Worm (Caenorhabditis elegans): ENCODE measurements around the gene uev-2.
A peak's percentile ranks its signal among the peaks of the same experiment; 100 is the strongest.

The uev-2 gene

DNA sequence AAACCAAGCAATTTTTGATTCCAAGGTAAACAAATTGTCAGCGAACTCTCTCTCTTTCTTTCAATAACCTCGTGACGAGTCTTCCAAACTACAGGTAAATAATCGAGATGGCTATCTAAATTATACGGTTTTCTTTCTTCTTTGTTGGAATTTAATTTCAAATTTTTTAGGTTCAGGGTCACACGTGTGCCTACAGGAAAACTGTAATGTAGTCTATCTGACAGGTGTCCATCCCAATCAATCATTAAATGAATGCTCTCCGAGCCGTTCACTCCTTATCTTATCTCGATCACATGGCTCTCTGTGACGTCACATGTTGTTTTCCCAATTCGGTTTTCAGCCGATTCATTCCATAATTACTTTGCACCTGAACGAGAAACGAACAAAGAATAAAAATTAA lies 29.8 kb upstream of the uev-2 start (continued):
- no peak for TF ChIP-seq alr-1 (tag; optimal IDR thresholded peaks at IDR 0.05; ENCODE audit: borderline replicate concordance)
- no peak for TF ChIP-seq mef-2 (tag; optimal IDR thresholded peaks at IDR 0.05)
- no peak for TF ChIP-seq efl-3 (GFP tag; optimal IDR thresholded peaks at IDR 0.05)
- TF ChIP-seq blmp-1 (tag; optimal IDR thresholded peaks at IDR 0.05) = no peak
- no peak for TF ChIP-seq nhr-47 (tag; optimal IDR thresholded peaks at IDR 0.05)
- peak; percentile 59 for TF ChIP-seq elt-2 (tag; optimal IDR thresholded peaks at IDR 0.05)
- no peak for TF ChIP-seq nhr-84 (tag; optimal IDR thresholded peaks at IDR 0.05)
- peak in 1 of 2 experiments; percentile 24 for TF ChIP-seq lsy-2 (tag; optimal IDR thresholded peaks at IDR 0.05)
- no peak for TF ChIP-seq fkh-8 (tag; optimal IDR thresholded peaks at IDR 0.05)
- no peak for TF ChIP-seq lir-3 (tag; optimal IDR thresholded peaks at IDR 0.05; ENCODE audit: poor library complexity)
- no peak for TF ChIP-seq hpl-2 (GFP tag; optimal IDR thresholded peaks at IDR 0.05)
- no peak for TF ChIP-seq fkh-10 (GFP tag; optimal IDR thresholded peaks at IDR 0.05)
- no peak for TF ChIP-seq unc-86 (tag; optimal IDR thresholded peaks at IDR 0.05)
- no peak for TF ChIP-seq sptf-1 (tag; optimal IDR thresholded peaks at IDR 0.05)
- TF ChIP-seq sox-4 (tag; optimal IDR thresholded peaks at IDR 0.05) = no peak
- no peak for TF ChIP-seq tbx-2 (tag; optimal IDR thresholded peaks at IDR 0.05)
- TF ChIP-seq lin-13 (GFP tag; optimal IDR thresholded peaks at IDR 0.05) = no peak
- peak; percentile 12 for TF ChIP-seq skn-1 (tag; optimal IDR thresholded peaks at IDR 0.05)
- TF ChIP-seq ceh-88 (GFP tag; IDR thresholded peaks at IDR 0.05) = no peak
- no peak for TF ChIP-seq vab-15 (tag; optimal IDR thresholded peaks at IDR 0.05)
- TF ChIP-seq unc-30 (tag; optimal IDR thresholded peaks at IDR 0.05) = no peak
- no peak for TF ChIP-seq aly-2 (tag; optimal IDR thresholded peaks at IDR 0.05)
- no peak for TF ChIP-seq tlp-1 (tag; optimal IDR thresholded peaks at IDR 0.05)
- TF ChIP-seq unc-130 (tag; optimal IDR thresholded peaks at IDR 0.05) = no peak
- no peak for TF ChIP-seq egl-13 (tag; optimal IDR thresholded peaks at IDR 0.05)
- TF ChIP-seq jun-1 (tag; optimal IDR thresholded peaks at IDR 0.05) = no peak
- no peak for TF ChIP-seq ceh-63 (GFP tag; optimal IDR thresholded peaks at IDR 0.05)
- no peak for TF ChIP-seq isw-1 (GFP tag; IDR thresholded peaks at IDR 0.05)
- no peak for TF ChIP-seq aha-1 (tag; optimal IDR thresholded peaks at IDR 0.05)
- no peak for TF ChIP-seq ceh-8 (GFP tag; optimal IDR thresholded peaks at IDR 0.05)
- TF ChIP-seq nhr-85 (tag) = peak; percentile 89
- TF ChIP-seq fkh-4 (tag; optimal IDR thresholded peaks at IDR 0.05; ENCODE audit: borderline replicate concordance) = no peak
- no peak for TF ChIP-seq F16B12.6 (tag; optimal IDR thresholded peaks at IDR 0.05)
- TF ChIP-seq pqm-1 (tag; optimal IDR thresholded peaks at IDR 0.05) = no peak
- TF ChIP-seq irx-1 (tag; optimal IDR thresholded peaks at IDR 0.05) = no peak
- TF ChIP-seq snu-23 (GFP tag; optimal IDR thresholded peaks at IDR 0.05) = peak; percentile 28
- no peak for TF ChIP-seq hlh-4 (tag; optimal IDR thresholded peaks at IDR 0.05)
- TF ChIP-seq nhr-20 (tag; optimal IDR thresholded peaks at IDR 0.05) = peak; percentile 86
- no peak for TF ChIP-seq mep-1 (tag; optimal IDR thresholded peaks at IDR 0.05)
- peak in 1 of 2 experiments; percentile 29 for TF ChIP-seq lin-35 (GFP tag; optimal IDR thresholded peaks at IDR 0.05)
- no peak for TF ChIP-seq zag-1 (tag; optimal IDR thresholded peaks at IDR 0.05)
- no peak for TF ChIP-seq pax-3 (tag; optimal IDR thresholded peaks at IDR 0.05)
- TF ChIP-seq nhr-19 (GFP tag; conservative IDR thresholded peaks at IDR 0.05) = peak; percentile 28; the same call in 1 of the 2 replicates
- TF ChIP-seq sup-37 (GFP tag; optimal IDR thresholded peaks at IDR 0.05) = no peak
- no peak for TF ChIP-seq ztf-4 (tag; optimal IDR thresholded peaks at IDR 0.05)
- TF ChIP-seq pag-3 (tag; optimal IDR thresholded peaks at IDR 0.05; ENCODE audit: borderline replicate concordance, insufficient read depth) = no peak
- no peak for TF ChIP-seq Y116A8C.19 (tag; optimal IDR thresholded peaks at IDR 0.05; ENCODE audit: borderline replicate concordance)
- TF ChIP-seq ama-1 (optimal IDR thresholded peaks at IDR 0.05) = no peak
- no peak for TF ChIP-seq nhr-28 (tag; optimal IDR thresholded peaks at IDR 0.05)
- no peak for TF ChIP-seq ces-1 (GFP tag; optimal IDR thresholded peaks at IDR 0.05)
- no peak for TF ChIP-seq nhr-76 (tag; optimal IDR thresholded peaks at IDR 0.05)
- no peak for TF ChIP-seq C34B4.2 (tag; optimal IDR thresholded peaks at IDR 0.05)
- TF ChIP-seq mab-9 (GFP tag; IDR thresholded peaks at IDR 0.05) = no peak
